Worm (Caenorhabditis elegans) whole organism, L1 larva: Measurements from ENCODE around the gene cpna-5.

Experiments used
- ama-1 ChIP-seq: fragments of 150-350 bp; optimal IDR thresholded peaks from 2 replicates; lab custom pipeline; 2014
- blmp-1 ChIP-seq: fragments of 150-350 bp; optimal IDR thresholded peaks from 2 replicates; lab custom pipeline; 2014; ENCODE audit warnings: missing biosample characterization, missing genetic modification characterization
- dpl-1 ChIP-seq, 3 experiments: fragments of 150-350 bp in 2 of 3; sonication (generic microtip) in 1 of 3; optimal IDR thresholded peaks; 2 replicates each; lab custom pipeline; 2014 to 2017; ENCODE audit warnings: missing biosample characterization in 3 of 3, missing genetic modification characterization in 3 of 3, missing genetic modification reagents in 3 of 3
- lsy-2 ChIP-seq, 2 experiments: fragments of 150-350 bp; optimal IDR thresholded peaks; 2 replicates each; lab custom pipeline; 2014; ENCODE audit warnings: missing biosample characterization in 2 of 2, missing genetic modification characterization in 2 of 2
- nhr-19 ChIP-seq: fragments of 200-800 bp; sonication (Bioruptor generic); conservative IDR thresholded peaks from 2 replicates; pipeline ENCODE4 v1.3.6; 2022; ENCODE audit warnings: missing genetic modification characterization, missing compliant biosample characterization
- nhr-77 ChIP-seq: fragments of 150-350 bp; optimal IDR thresholded peaks from 2 replicates; lab custom pipeline; 2014; ENCODE audit warnings: missing biosample characterization, missing genetic modification characterization
- tlp-1 ChIP-seq: fragments of 150-350 bp; optimal IDR thresholded peaks from 2 replicates; lab custom pipeline; 2014; ENCODE audit warnings: missing biosample characterization, missing genetic modification characterization
- unc-62 ChIP-seq: fragments of 150-350 bp; optimal IDR thresholded peaks from 2 replicates; lab custom pipeline; 2014; ENCODE audit warnings: missing biosample characterization, missing genetic modification reagents, missing genetic modification characterization

DNA sequence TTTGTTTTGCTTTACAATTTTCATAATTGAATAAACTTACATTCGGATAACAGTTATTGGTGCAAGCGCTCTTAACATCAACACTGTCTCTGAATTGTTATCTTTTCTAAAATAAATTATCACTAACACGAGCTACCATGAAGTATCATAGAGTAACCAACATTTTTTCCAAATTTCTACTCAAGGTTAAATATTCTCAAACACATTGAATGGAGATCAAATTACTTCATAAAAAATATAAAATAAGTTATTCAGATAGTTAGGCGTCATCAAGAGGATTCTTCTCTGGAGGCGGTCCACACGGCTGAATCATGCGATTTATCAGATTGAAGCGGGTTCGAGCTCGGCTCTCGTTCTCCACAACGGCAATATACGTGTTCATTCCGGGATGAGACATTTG, 20.0 kb downstream of the cpna-5 start, which contains the start of gene B0495.5:
- TF ChIP-seq ama-1 (lab: Kevin White, UChicago) (no peak), dpl-1 (GFP tag; optimal IDR thresholded peaks at IDR 0.05; lab: Kevin White, UChicago) (no peak), nhr-19 (GFP tag; lab: Robert Waterston, UW) (no peak), unc-62 (no peak), blmp-1 (no peak), lsy-2 (tag; optimal IDR thresholded peaks at IDR 0.05; lab: Kevin White, UChicago) (no peak), tlp-1 (tag; lab: Kevin White, UChicago) (no peak), nhr-77 (no peak)
